Worm (Caenorhabditis elegans) whole organism, early embryonic: ENCODE measurements around the gene ntl-9.

Source experiments
- B0310.2 ChIP-seq: sonication (generic microtip); optimal IDR thresholded peaks from 2 replicates; lab custom pipeline; 2016; ENCODE audit warnings: mild to moderate bottlenecking, missing genetic modification characterization, missing compliant biosample characterization
- F13C5.2 ChIP-seq: sonication (generic microtip); optimal IDR thresholded peaks from 2 replicates; lab custom pipeline; 2017; ENCODE audit warnings: mild to moderate bottlenecking, missing genetic modification characterization, inconsistent platforms, missing compliant biosample characterization
- aly-1 ChIP-seq: sonication (generic microtip); optimal IDR thresholded peaks from 2 replicates; lab custom pipeline; 2016; ENCODE audit warnings: missing genetic modification characterization, missing compliant biosample characterization
- ama-1 ChIP-seq: fragments of 150-350 bp; optimal IDR thresholded peaks from 2 replicates; lab custom pipeline; 2014
- ceh-13 ChIP-seq: fragments of 200-800 bp; sonication (Bioruptor generic); optimal IDR thresholded peaks from 2 replicates; lab custom pipeline; 2018; ENCODE audit warnings: mild to moderate bottlenecking, missing genetic modification characterization, missing compliant biosample characterization
- ceh-36 ChIP-seq: sonication (generic microtip); optimal IDR thresholded peaks from 2 replicates; lab custom pipeline; 2016; ENCODE audit warnings: missing genetic modification characterization, inconsistent platforms, missing compliant biosample characterization
- ets-7 ChIP-seq: sonication (generic microtip); optimal IDR thresholded peaks from 2 replicates; lab custom pipeline; 2016; ENCODE audit warnings: missing genotype, missing genetic modification characterization, missing compliant biosample characterization
- flt-1 ChIP-seq: fragments of 200-800 bp; sonication (Bioruptor generic); IDR thresholded peaks from 2 replicates; pipeline ENCODE4 v1.3.6; 2022; ENCODE audit warnings: missing genetic modification characterization, missing compliant biosample characterization
- hmbx-1 ChIP-seq: sonication (generic microtip); optimal IDR thresholded peaks from 2 replicates; lab custom pipeline; 2016; ENCODE audit warnings: mild to moderate bottlenecking, missing genetic modification characterization, missing compliant biosample characterization
- hmg-4 ChIP-seq: fragments of 200-800 bp; sonication (Bioruptor generic); optimal IDR thresholded peaks from 2 replicates; lab custom pipeline; 2018; ENCODE audit warnings: mild to moderate bottlenecking, missing genetic modification characterization, missing compliant biosample characterization
- hnd-1 ChIP-seq: sonication (generic microtip); optimal IDR thresholded peaks from 2 replicates; lab custom pipeline; 2016; ENCODE audit warnings: missing genetic modification characterization, missing compliant biosample characterization
- pes-1 ChIP-seq: fragments of 200-800 bp; sonication (Bioruptor generic); IDR thresholded peaks from 2 replicates; pipeline ENCODE4 v1.3.6; 2022; ENCODE audit warnings: missing genetic modification reagents, missing genetic modification characterization, missing compliant biosample characterization
- scrt-1 ChIP-seq: fragments of 200-800 bp; sonication (Bioruptor generic); IDR thresholded peaks from 2 replicates; pipeline ENCODE4 v1.3.6; 2022; ENCODE audit warnings: missing genetic modification characterization, missing compliant biosample characterization
- sea-1 ChIP-seq: fragments of 200-800 bp; sonication (Bioruptor generic); conservative IDR thresholded peaks from 2 replicates; pipeline ENCODE4 v1.3.6; 2022; ENCODE audit warnings: missing genetic modification characterization, missing compliant biosample characterization
- tbx-11 ChIP-seq: fragments of 200-800 bp; sonication (Bioruptor generic); IDR thresholded peaks from 2 replicates; pipeline ENCODE4 v1.3.6; 2022; ENCODE audit warnings: missing genetic modification characterization, missing compliant biosample characterization
- tbx-37 ChIP-seq: fragments of 200-800 bp; sonication (Bioruptor generic); conservative IDR thresholded peaks from 2 replicates; pipeline ENCODE4 v1.3.6; 2022; ENCODE audit warnings: missing genetic modification reagents, missing genetic modification characterization, missing compliant biosample characterization
- tra-4 ChIP-seq: sonication (generic microtip); optimal IDR thresholded peaks from 2 replicates; lab custom pipeline; 2017; ENCODE audit warnings: missing genetic modification characterization, missing compliant biosample characterization

The ntl-9 gene

ce11 chrIII:4917960-4918712 lies 26.2 kb upstream of the ntl-9 start, which contains the start of gene rpb-8:
rpb-8 (minus strand) TSS chrIII:4918008.
- TF ChIP-seq tbx-37 (GFP tag; lab: Robert Waterston, UW) = no peak
- TF ChIP-seq ceh-36 (tag; lab: Kevin White, UChicago) = no peak
- TF ChIP-seq ceh-13 = no peak
- no peak for TF ChIP-seq hmg-4 (GFP tag; lab: Kevin White, UChicago)
- no peak for TF ChIP-seq hmbx-1 (tag; lab: Kevin White, UChicago)
- TF ChIP-seq tra-4 (tag; lab: Kevin White, UChicago) = no peak
- no peak for TF ChIP-seq sea-1 (GFP tag; lab: Robert Waterston, UW)
- no peak for TF ChIP-seq aly-1
- TF ChIP-seq F13C5.2 (tag; lab: Kevin White, UChicago) = no peak
- no peak for TF ChIP-seq hnd-1 (tag; lab: Kevin White, UChicago)
- TF ChIP-seq ets-7 (tag; lab: Kevin White, UChicago) = no peak
- TF ChIP-seq ama-1 (lab: Kevin White, UChicago) = no peak
- TF ChIP-seq B0310.2 (tag; lab: Kevin White, UChicago) = no peak
- TF ChIP-seq flt-1 (GFP tag; lab: Robert Waterston, UW) = no peak
- TF ChIP-seq pes-1 (GFP tag; lab: Robert Waterston, UW) = no peak
- TF ChIP-seq scrt-1 (GFP tag; lab: Robert Waterston, UW) = no peak
- TF ChIP-seq tbx-11 (GFP tag; lab: Robert Waterston, UW) = no peak

DNA sequence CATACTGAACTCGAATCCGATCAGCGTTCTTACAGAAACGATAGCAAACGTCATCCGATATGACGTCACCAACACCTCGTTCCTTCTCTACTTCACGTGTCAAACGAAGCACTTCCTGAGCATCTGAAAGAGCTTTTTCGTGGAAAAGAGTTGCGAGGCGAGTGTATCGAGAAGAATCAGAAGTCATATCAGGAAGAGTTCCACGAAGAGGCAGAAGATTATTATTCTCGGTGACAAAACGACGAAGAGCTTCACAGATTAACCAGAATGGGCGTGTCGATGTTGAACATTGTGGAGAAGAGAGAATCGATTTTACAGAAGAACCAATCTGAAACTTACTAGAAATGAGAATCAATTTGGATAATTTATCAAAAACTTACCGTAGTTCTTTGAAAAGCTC lies 25.4 kb upstream of the ntl-9 start:
- no peak for TF ChIP-seq tbx-11 (GFP tag; lab: Robert Waterston, UW)
- TF ChIP-seq F13C5.2 (tag; lab: Kevin White, UChicago) = no peak
- TF ChIP-seq sea-1 (GFP tag; lab: Robert Waterston, UW) = no peak
- no peak for TF ChIP-seq pes-1 (GFP tag; lab: Robert Waterston, UW)
- TF ChIP-seq hnd-1 (tag; lab: Kevin White, UChicago) = no peak
- TF ChIP-seq ama-1 (lab: Kevin White, UChicago) = no peak
- TF ChIP-seq flt-1 (GFP tag; lab: Robert Waterston, UW) = no peak
- no peak for TF ChIP-seq hmbx-1 (tag; lab: Kevin White, UChicago)
- TF ChIP-seq scrt-1 (GFP tag; lab: Robert Waterston, UW) = no peak
- TF ChIP-seq ceh-36 (tag; lab: Kevin White, UChicago) = no peak
- TF ChIP-seq hmg-4 (GFP tag; lab: Kevin White, UChicago) = no peak
- no peak for TF ChIP-seq B0310.2 (tag; lab: Kevin White, UChicago)
- TF ChIP-seq tbx-37 (GFP tag; lab: Robert Waterston, UW) = no peak
- no peak for TF ChIP-seq ets-7 (tag; lab: Kevin White, UChicago)
- TF ChIP-seq aly-1 = no peak
- no peak for TF ChIP-seq tra-4 (tag; lab: Kevin White, UChicago)
- no peak for TF ChIP-seq ceh-13

ce11 chrIII:4920221-4920620 lies 24.1 kb upstream of the ntl-9 start, which contains the start of gene ula-1:
ula-1 (minus strand) TSS chrIII:4920321.
- TF ChIP-seq F13C5.2 (tag; lab: Kevin White, UChicago) (no peak), scrt-1 (GFP tag; lab: Robert Waterston, UW) (no peak), aly-1 (no peak), tra-4 (tag; lab: Kevin White, UChicago) (no peak), sea-1 (GFP tag; lab: Robert Waterston, UW) (no peak), hmbx-1 (tag; lab: Kevin White, UChicago) (no peak), ceh-36 (tag; lab: Kevin White, UChicago) (no peak)

- TF ChIP-seq pes-1 (GFP tag; lab: Robert Waterston, UW) = peak; percentile 55; the same call in 1 of the 2 replicates
Observed at ce11 chrIII:4922020-4922419, 22.3 kb upstream of the ntl-9 start, which contains the start of gene mmab-1. mmab-1 (minus strand) TSS chrIII:4922114.

ce11 chrIII:4924134-4924533 lies 20.2 kb upstream of the ntl-9 start:
- TF ChIP-seq ceh-13 (no peak), scrt-1 (GFP tag; lab: Robert Waterston, UW) (no peak), sea-1 (GFP tag; lab: Robert Waterston, UW) (no peak), pes-1 (GFP tag; lab: Robert Waterston, UW) (no peak), ama-1 (lab: Kevin White, UChicago) (no peak)

ce11 chrIII:4930154-4930679 lies 14.1 kb upstream of the ntl-9 start, which contains the start of gene set-2:
set-2 (minus strand) TSS chrIII:4930204.
- TF ChIP-seq tbx-11 (GFP tag; lab: Robert Waterston, UW) (no peak), F13C5.2 (tag; lab: Kevin White, UChicago) (peak; percentile 32), hnd-1 (tag; lab: Kevin White, UChicago) (no peak), sea-1 (GFP tag; lab: Robert Waterston, UW) (no peak; the same call in 1 of the 2 replicates), ceh-36 (tag; lab: Kevin White, UChicago) (no peak), tbx-37 (GFP tag; lab: Robert Waterston, UW) (peak; percentile 86), tra-4 (tag; lab: Kevin White, UChicago) (no peak), pes-1 (GFP tag; lab: Robert Waterston, UW) (peak; percentile 63; the same call in 1 of the 2 replicates), aly-1 (no peak), hmbx-1 (tag; lab: Kevin White, UChicago) (no peak), flt-1 (GFP tag; lab: Robert Waterston, UW) (0 out of 2 replicates have a peak, but pooled peaks have one; percentile 10), B0310.2 (tag; lab: Kevin White, UChicago) (no peak), ets-7 (tag; lab: Kevin White, UChicago) (no peak), hmg-4 (GFP tag; lab: Kevin White, UChicago) (no peak), scrt-1 (GFP tag; lab: Robert Waterston, UW) (no peak), ama-1 (lab: Kevin White, UChicago) (no peak), ceh-13 (no peak)
